Fruit fly (Drosophila melanogaster) whole organism, pupa: ENCODE measurements around the gene Cpr35B.

ENCODE experiments used
- CG10348 ChIP-seq: fragments of 200-800 bp; sonication (Bioruptor generic); IDR thresholded peaks from 2 replicates; pipeline ENCODE4 v1.3.6; 2022; ENCODE audit warnings: missing biosample characterization, missing genetic modification characterization
- CG12605 ChIP-seq: fragments of 200-800 bp; sonication (Bioruptor generic); IDR thresholded peaks from 2 replicates; pipeline ENCODE4 v1.3.6; 2022; ENCODE audit warnings: missing biosample characterization, missing genetic modification characterization
- CG13204 ChIP-seq: fragments of 200-800 bp; sonication (Bioruptor generic); optimal IDR thresholded peaks from 2 replicates; lab custom pipeline; 2018; ENCODE audit warnings: missing biosample characterization, mild to moderate bottlenecking, missing genetic modification characterization, moderate library complexity
- CG14655 ChIP-seq: fragments of 200-800 bp; sonication (Bioruptor generic); optimal IDR thresholded peaks from 3 replicates; lab custom pipeline; 2017; ENCODE audit warnings: mild to moderate bottlenecking, missing biosample characterization, missing genetic modification reagents, missing genetic modification characterization
- CG15710 ChIP-seq: fragments of 200-800 bp; sonication (Bioruptor generic); optimal IDR thresholded peaks from 2 replicates; lab custom pipeline; 2018; ENCODE audit warnings: missing biosample characterization, mild to moderate bottlenecking, missing genetic modification characterization, moderate library complexity
- CG17806 ChIP-seq: fragments of 200-800 bp; sonication (Bioruptor generic); optimal IDR thresholded peaks from 2 replicates; lab custom pipeline; 2018; ENCODE audit warnings: missing biosample characterization, mild to moderate bottlenecking, missing genetic modification characterization, moderate library complexity
- CG32121 ChIP-seq: fragments of 200-800 bp; sonication (Bioruptor generic); IDR thresholded peaks from 2 replicates; pipeline ENCODE4 v1.3.6; 2022; ENCODE audit warnings: missing biosample characterization, missing genetic modification characterization
- CG34367 ChIP-seq: fragments of 200-800 bp; sonication (Bioruptor generic); optimal IDR thresholded peaks from 2 replicates; lab custom pipeline; 2018; ENCODE audit warnings: missing biosample characterization, mild to moderate bottlenecking, missing genetic modification characterization
- CG4496 ChIP-seq: fragments of 200-800 bp; sonication (Bioruptor generic); IDR thresholded peaks from 3 replicates; pipeline ENCODE4 v1.3.6; 2022; ENCODE audit warnings: missing biosample characterization, missing genetic modification characterization
- CG8159 ChIP-seq: fragments of 200-800 bp; sonication (Bioruptor generic); optimal IDR thresholded peaks from 3 replicates; lab custom pipeline; 2018; ENCODE audit warnings: missing biosample characterization, mild to moderate bottlenecking, missing genetic modification characterization, moderate library complexity
- CG8301 ChIP-seq: fragments of 200-800 bp; sonication (Bioruptor generic); optimal IDR thresholded peaks from 2 replicates; lab custom pipeline; 2018; ENCODE audit warnings: missing biosample characterization, mild to moderate bottlenecking, missing genetic modification characterization
- CG9948 ChIP-seq: fragments of 200-800 bp; sonication (Bioruptor generic); optimal IDR thresholded peaks from 2 replicates; lab custom pipeline; 2018; ENCODE audit warnings: missing biosample characterization, mild to moderate bottlenecking, missing genetic modification characterization, moderate library complexity
- D1 ChIP-seq: fragments of 200-800 bp; sonication (Bioruptor generic); optimal IDR thresholded peaks from 2 replicates; lab custom pipeline; 2018; ENCODE audit warnings: missing biosample characterization, mild to moderate bottlenecking, missing genetic modification characterization, moderate library complexity
- EcR ChIP-seq: fragments of 200-800 bp; sonication (Bioruptor generic); optimal IDR thresholded peaks from 3 replicates; lab custom pipeline; 2019; ENCODE audit warnings: missing biosample characterization, missing genetic modification characterization, mild to moderate bottlenecking, moderate library complexity, missing genetic modification reagents
- Ets98B ChIP-seq: fragments of 200-800 bp; sonication (Bioruptor generic); IDR thresholded peaks from 2 replicates; pipeline ENCODE4 v1.3.6; 2022; ENCODE audit warnings: missing biosample characterization, missing genetic modification characterization
- Pif1A ChIP-seq: fragments of 200-800 bp; sonication (Bioruptor generic); optimal IDR thresholded peaks from 3 replicates; lab custom pipeline; 2016; ENCODE audit warnings: missing biosample characterization, missing genetic modification characterization
- Pif1B ChIP-seq: fragments of 200-800 bp; sonication (Bioruptor generic); optimal IDR thresholded peaks from 3 replicates; lab custom pipeline; 2016; ENCODE audit warnings: missing biosample characterization, missing genetic modification characterization
- Snoo ChIP-seq: fragments of 200-800 bp; sonication (Bioruptor generic); optimal IDR thresholded peaks from 3 replicates; lab custom pipeline; 2017; ENCODE audit warnings: missing biosample characterization, mild to moderate bottlenecking, missing genetic modification characterization, inconsistent platforms
- fd96Ca ChIP-seq: fragments of 200-800 bp; sonication (Bioruptor generic); IDR thresholded peaks from 3 replicates; pipeline ENCODE4 v1.3.6; 2022; ENCODE audit warnings: missing biosample characterization, missing genetic modification characterization
- gl ChIP-seq: fragments of 200-800 bp; sonication (Bioruptor generic); optimal IDR thresholded peaks from 2 replicates; lab custom pipeline; 2018; ENCODE audit warnings: missing biosample characterization, mild to moderate bottlenecking, missing genetic modification characterization
- rn ChIP-seq: fragments of 200-800 bp; sonication (Bioruptor generic); IDR thresholded peaks from 2 replicates; pipeline ENCODE4 v1.3.6; 2022; ENCODE audit warnings: missing biosample characterization, missing genetic modification characterization

Cpr35B gene

dm6 chr2L:14425089-14425488 is at the start of gene Cpr35B:
Gene Cpr35B (minus strand): TSS chr2L:14425189.
- no peak for TF ChIP-seq CG12605 (GFP tag; lab: Robert Waterston, UW)

- TF ChIP-seq CG10348 (GFP tag; lab: Robert Waterston, UW) (no peak), EcR (GFP tag; lab: Kevin White, UChicago) (no peak), CG4496 (peak; percentile 23; the same call in 1 of the 3 replicates)
- TF ChIP-seq, all 21 proteins: peak for 1
Observed at dm6 chr2L:14474400-14474799, 49.4 kb upstream of the Cpr35B start.

- TF ChIP-seq CG15710 (tag; lab: Kevin White, UChicago) (peak; percentile 27), fd96Ca (GFP tag; lab: Robert Waterston, UW) (no peak), Snoo (no peak), rn (GFP tag; lab: Robert Waterston, UW) (no peak), gl (no peak), CG9948 (tag; lab: Kevin White, UChicago) (peak; percentile 1), CG34367 (tag; lab: Kevin White, UChicago) (peak; percentile 6), CG14655 (GFP tag; lab: Kevin White, UChicago) (peak; percentile 5), EcR (GFP tag; lab: Kevin White, UChicago) (no peak), Pif1A (GFP tag; lab: Kevin White, UChicago) (peak; percentile 34), CG17806 (tag; lab: Kevin White, UChicago) (peak; percentile 4), CG8159 (tag; lab: Kevin White, UChicago) (peak; percentile 54), CG12605 (GFP tag; lab: Robert Waterston, UW) (no peak), Pif1B (no peak), Ets98B (no peak), CG8301 (tag; lab: Kevin White, UChicago) (peak; percentile 6)
- TF ChIP-seq, all 21 proteins: peak for 8
Observed at dm6 chr2L:14469728-14470127, 44.7 kb upstream of the Cpr35B start.

dm6 chr2L:14464974-14465373 is 40.0 kb upstream of the Cpr35B start:
- no peak for TF ChIP-seq CG15710 (tag; lab: Kevin White, UChicago)
- TF ChIP-seq EcR (GFP tag; lab: Kevin White, UChicago): no peak
- no peak for TF ChIP-seq CG34367 (tag; lab: Kevin White, UChicago)
- peak; percentile 6 for TF ChIP-seq Pif1A (GFP tag; lab: Kevin White, UChicago)
- TF ChIP-seq CG8301 (tag; lab: Kevin White, UChicago): no peak
- TF ChIP-seq gl: no peak
- TF ChIP-seq CG17806 (tag; lab: Kevin White, UChicago): no peak

dm6 chr2L:14464328-14464727 is 39.3 kb upstream of the Cpr35B start:
- no peak for TF ChIP-seq fd96Ca (GFP tag; lab: Robert Waterston, UW)
- no peak for TF ChIP-seq CG17806 (tag; lab: Kevin White, UChicago)
- TF ChIP-seq D1 (tag; lab: Kevin White, UChicago): no peak
- no peak for TF ChIP-seq Ets98B
- TF ChIP-seq gl: no peak
- TF ChIP-seq CG32121 (GFP tag; lab: Robert Waterston, UW): no peak
- TF ChIP-seq CG9948 (tag; lab: Kevin White, UChicago): no peak
- TF ChIP-seq Pif1A (GFP tag; lab: Kevin White, UChicago): no peak
- TF ChIP-seq CG15710 (tag; lab: Kevin White, UChicago): no peak
- no peak for TF ChIP-seq Pif1B
- TF ChIP-seq CG12605 (GFP tag; lab: Robert Waterston, UW): no peak
- no peak for TF ChIP-seq CG8301 (tag; lab: Kevin White, UChicago)
- no peak for TF ChIP-seq CG4496
- no peak for TF ChIP-seq CG14655 (GFP tag; lab: Kevin White, UChicago)
- no peak for TF ChIP-seq rn (GFP tag; lab: Robert Waterston, UW)
- TF ChIP-seq EcR (GFP tag; lab: Kevin White, UChicago): no peak
- TF ChIP-seq CG13204 (GFP tag; lab: Kevin White, UChicago): no peak

- TF ChIP-seq Pif1A (GFP tag; lab: Kevin White, UChicago): peak; percentile 22
- TF ChIP-seq CG8159 (tag; lab: Kevin White, UChicago): no peak
Observed at dm6 chr2L:14462644-14463394, 37.8 kb upstream of the Cpr35B start.

dm6 chr2L:14461066-14461465 is 36.1 kb upstream of the Cpr35B start:
- TF ChIP-seq CG15710 (tag; lab: Kevin White, UChicago) (peak; percentile 59), rn (GFP tag; lab: Robert Waterston, UW) (no peak), fd96Ca (GFP tag; lab: Robert Waterston, UW) (no peak), gl (no peak), Snoo (peak; percentile 62), CG9948 (tag; lab: Kevin White, UChicago) (peak; percentile 13), CG8159 (tag; lab: Kevin White, UChicago) (peak; percentile 52), Ets98B (no peak), CG12605 (GFP tag; lab: Robert Waterston, UW) (no peak), CG34367 (tag; lab: Kevin White, UChicago) (peak; percentile 24), Pif1B (peak; percentile 56), EcR (GFP tag; lab: Kevin White, UChicago) (no peak), CG4496 (no peak), CG13204 (GFP tag; lab: Kevin White, UChicago) (no peak), D1 (tag; lab: Kevin White, UChicago) (no peak), Pif1A (GFP tag; lab: Kevin White, UChicago) (peak; percentile 6), CG8301 (tag; lab: Kevin White, UChicago) (no peak), CG10348 (GFP tag; lab: Robert Waterston, UW) (no peak), CG14655 (GFP tag; lab: Kevin White, UChicago) (no peak), CG32121 (GFP tag; lab: Robert Waterston, UW) (0 out of 2 replicates have a peak, but pooled peaks have one; percentile 22), CG17806 (tag; lab: Kevin White, UChicago) (peak; percentile 26)
